Fruit fly (Drosophila melanogaster) whole organism, wandering third instar larva: Measurements from ENCODE around the gene ND-20L.

Experiments used
- GATAd ChIP-seq: sonication (Bioruptor generic); optimal IDR thresholded peaks from 2 replicates; lab custom pipeline; 2016; ENCODE audit warnings: missing biosample characterization, missing genetic modification characterization
- Myc ChIP-seq: fragments of >200 bp; optimal IDR thresholded peaks from 2 replicates; lab custom pipeline; 2017
- N ChIP-seq: fragments of >200 bp; optimal IDR thresholded peaks from 2 replicates; lab custom pipeline; 2018; ENCODE audit warnings: missing biosample characterization, missing external identifiers, missing genetic modification characterization
- OdsH ChIP-seq: fragments of 200-800 bp; sonication (Bioruptor generic); optimal IDR thresholded peaks from 2 replicates; lab custom pipeline; 2016; ENCODE audit warnings: missing biosample characterization, mild to moderate bottlenecking, missing genetic modification characterization
- Vsx2 ChIP-seq: fragments of 200-300, 225-300 bp; sonication (Bioruptor generic); optimal IDR thresholded peaks from 2 replicates; lab custom pipeline; 2018; ENCODE audit warnings: missing biosample characterization, missing genetic modification characterization; ENCODE audit not compliant: partially characterized antibody
- dsf ChIP-seq: sonication (Bioruptor generic); optimal IDR thresholded peaks from 2 replicates; lab custom pipeline; 2016; ENCODE audit warnings: missing biosample characterization, missing genetic modification characterization, borderline replicate concordance
- ey ChIP-seq: fragments of 200-800 bp; sonication (Bioruptor generic); optimal IDR thresholded peaks from 2 replicates; lab custom pipeline; 2016; ENCODE audit warnings: missing biosample characterization, missing genetic modification characterization
- foxo ChIP-seq, 2 experiments: fragments of 200-800 bp; sonication (Bioruptor generic); optimal IDR thresholded peaks; 2 replicates in 1 of 2; 3 replicates in 1 of 2; lab custom pipeline; 2016 to 2017; ENCODE audit warnings: missing biosample characterization in 2 of 2, missing genetic modification characterization in 2 of 2
- h ChIP-seq: fragments of 200-800 bp; sonication (Bioruptor generic); optimal IDR thresholded peaks from 3 replicates; lab custom pipeline; 2016; ENCODE audit warnings: missing biosample characterization, mild to moderate bottlenecking, missing genetic modification characterization
- lola ChIP-seq: fragments of >200 bp; optimal IDR thresholded peaks from 2 replicates; lab custom pipeline; 2017; ENCODE audit warnings: missing biosample characterization, missing genetic modification characterization
- psq ChIP-seq: fragments of 200-800 bp; sonication (Bioruptor generic); optimal IDR thresholded peaks from 3 replicates; lab custom pipeline; 2017; ENCODE audit warnings: missing biosample characterization, mild to moderate bottlenecking, missing genetic modification characterization, moderate library complexity
- sage ChIP-seq: fragments of 200-800 bp; sonication (Bioruptor generic); optimal IDR thresholded peaks from 2 replicates; lab custom pipeline; 2016; ENCODE audit warnings: missing biosample characterization, mild to moderate bottlenecking, missing genetic modification characterization
- usp ChIP-seq: fragments of >200 bp; optimal IDR thresholded peaks from 2 replicates; lab custom pipeline; 2017; ENCODE audit warnings: missing biosample characterization, missing genetic modification characterization

DNA sequence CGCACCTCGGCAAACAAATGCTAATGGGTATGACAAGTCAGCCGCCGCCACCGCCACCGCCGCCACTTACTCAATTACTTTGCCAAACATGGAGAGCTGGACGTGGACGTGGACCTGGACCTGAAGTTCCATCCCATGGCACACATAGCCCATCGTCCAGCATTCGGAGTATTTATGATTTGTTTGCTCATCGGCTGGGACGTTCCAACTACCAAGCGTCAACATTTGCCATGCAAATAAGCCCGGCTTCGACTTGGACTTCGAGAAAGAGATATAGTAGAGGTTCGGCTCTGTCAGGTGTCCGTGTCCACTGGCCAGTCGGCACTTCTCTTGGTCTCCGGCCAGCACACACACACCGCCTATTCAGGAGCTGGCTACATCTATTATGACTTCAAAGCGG is 33.2 kb downstream of the ND-20L start:
- TF ChIP-seq foxo (GFP tag; optimal IDR thresholded peaks at IDR 0.05; lab: Kevin White, UChicago) (no peak), ey (GFP tag; lab: Kevin White, UChicago) (no peak), dsf (GFP tag; lab: Kevin White, UChicago) (no peak), usp (GFP tag; lab: Kevin White, UChicago) (no peak), lola (GFP tag; lab: Kevin White, UChicago) (no peak), GATAd (GFP tag; lab: Kevin White, UChicago) (no peak), Vsx2 (GFP tag; lab: Kevin White, UChicago) (no peak), Myc (no peak), sage (no peak), h (no peak), psq (GFP tag; lab: Kevin White, UChicago) (no peak), N (GFP tag; lab: Kevin White, UChicago) (no peak), OdsH (no peak)
